Worm (Caenorhabditis elegans) whole organism, early embryonic: Measurements from ENCODE around the gene col-164.

Source experiments
- ama-1 ChIP-seq: fragments of 150-350 bp; optimal IDR thresholded peaks from 2 replicates; lab custom pipeline; 2014
- scrt-1 ChIP-seq: fragments of 200-800 bp; sonication (Bioruptor generic); IDR thresholded peaks from 2 replicates; pipeline ENCODE4 v1.3.6; 2022; ENCODE audit warnings: missing genetic modification characterization, missing compliant biosample characterization

DNA sequence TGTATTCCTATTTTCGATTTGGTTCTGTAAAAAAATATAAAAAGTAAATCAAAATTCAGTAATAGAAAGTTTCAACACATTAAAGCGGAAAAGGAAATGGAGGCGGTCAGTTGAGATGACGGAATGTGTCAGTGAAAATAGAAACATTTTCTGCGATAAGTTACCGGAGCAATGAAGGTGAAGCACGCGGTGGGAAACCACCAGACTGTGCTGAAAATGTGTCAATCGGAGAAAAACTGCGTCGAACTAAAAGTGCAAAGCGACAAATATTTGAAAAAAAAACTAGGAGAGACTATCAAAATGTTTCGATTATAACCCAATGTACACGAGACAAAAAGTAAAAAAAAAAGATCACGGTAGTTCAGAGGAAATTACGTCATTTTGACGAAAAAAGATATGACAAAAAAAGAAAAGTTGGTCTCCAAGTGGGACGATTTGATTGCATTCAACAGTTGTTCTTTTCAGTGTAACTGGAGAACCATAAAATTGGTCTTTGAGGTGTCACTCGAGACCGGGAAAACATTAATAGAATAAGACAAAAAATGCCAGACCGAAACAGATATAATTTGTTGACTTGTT lies 22.8 kb upstream of the col-164 start, which contains the start of gene acl-4:
- TF ChIP-seq scrt-1 (GFP tag; lab: Robert Waterston, UW) (no peak), ama-1 (no peak)
